Fruit fly (Drosophila melanogaster) whole organism, adult: ENCODE measurements around the gene CG10237.

Source experiments
- CG12768 ChIP-seq: fragments of 200-800 bp; sonication (Bioruptor generic); optimal IDR thresholded peaks from 2 replicates; lab custom pipeline; 2017; ENCODE audit warnings: missing biosample characterization, missing genetic modification characterization, mild to moderate bottlenecking, moderate library complexity, missing genetic modification reagents
- CG1620 ChIP-seq: fragments of 200-800 bp; sonication (Bioruptor generic); optimal IDR thresholded peaks from 2 replicates; lab custom pipeline; 2016; ENCODE audit warnings: missing biosample characterization, missing genetic modification characterization
- CG33017 ChIP-seq: fragments of 200-800 bp; sonication (Bioruptor generic); optimal IDR thresholded peaks from 2 replicates; lab custom pipeline; 2018; ENCODE audit warnings: missing biosample characterization, mild to moderate bottlenecking, missing genetic modification characterization, moderate library complexity
- CG5204 ChIP-seq: fragments of 200-800 bp; sonication (Bioruptor generic); optimal IDR thresholded peaks from 2 replicates; lab custom pipeline; 2016; ENCODE audit warnings: missing biosample characterization, missing genetic modification characterization
- CG7045 ChIP-seq: fragments of 200-800 bp; sonication (Bioruptor generic); optimal IDR thresholded peaks from 2 replicates; lab custom pipeline; 2017; ENCODE audit warnings: missing biosample characterization, mild to moderate bottlenecking, missing genetic modification characterization
- CG7101 ChIP-seq: fragments of 200-800 bp; sonication (Bioruptor generic); optimal IDR thresholded peaks from 2 replicates; lab custom pipeline; 2018; ENCODE audit warnings: missing biosample characterization, mild to moderate bottlenecking, missing genetic modification characterization, moderate library complexity
- Hr96 ChIP-seq: fragments of 200-800 bp; sonication (Bioruptor generic); optimal IDR thresholded peaks from 2 replicates; lab custom pipeline; 2016; ENCODE audit warnings: missing biosample characterization, missing genetic modification characterization
- Mnt ChIP-seq: fragments of 200-800 bp; sonication (Bioruptor generic); optimal IDR thresholded peaks from 2 replicates; lab custom pipeline; 2016; ENCODE audit warnings: missing biosample characterization, mild to moderate bottlenecking, missing genetic modification characterization
- bab1 ChIP-seq: fragments of 200-800 bp; sonication (Bioruptor generic); optimal IDR thresholded peaks from 3 replicates; lab custom pipeline; 2019; ENCODE audit warnings: missing biosample characterization, mild to moderate bottlenecking, missing genetic modification characterization, moderate library complexity
- kay ChIP-seq: fragments of 200-800 bp; sonication (Bioruptor generic); peaks from one replicate; lab custom pipeline; 2016; ENCODE audit warnings: missing biosample characterization, missing genetic modification characterization, borderline replicate concordance
- ovo ChIP-seq: fragments of 200-800 bp; sonication (Bioruptor generic); optimal IDR thresholded peaks from 2 replicates; lab custom pipeline; 2016; ENCODE audit warnings: missing biosample characterization, missing genetic modification characterization
- pad ChIP-seq: fragments of 200-800 bp; sonication (Bioruptor generic); optimal IDR thresholded peaks from 3 replicates; lab custom pipeline; 2017; ENCODE audit warnings: missing biosample characterization, missing genetic modification characterization, mild to moderate bottlenecking, moderate library complexity, missing genetic modification reagents
- toe ChIP-seq: fragments of 200-800 bp; sonication (Bioruptor generic); optimal IDR thresholded peaks from 2 replicates; lab custom pipeline; 2016; ENCODE audit warnings: missing biosample characterization, missing genetic modification characterization

DNA sequence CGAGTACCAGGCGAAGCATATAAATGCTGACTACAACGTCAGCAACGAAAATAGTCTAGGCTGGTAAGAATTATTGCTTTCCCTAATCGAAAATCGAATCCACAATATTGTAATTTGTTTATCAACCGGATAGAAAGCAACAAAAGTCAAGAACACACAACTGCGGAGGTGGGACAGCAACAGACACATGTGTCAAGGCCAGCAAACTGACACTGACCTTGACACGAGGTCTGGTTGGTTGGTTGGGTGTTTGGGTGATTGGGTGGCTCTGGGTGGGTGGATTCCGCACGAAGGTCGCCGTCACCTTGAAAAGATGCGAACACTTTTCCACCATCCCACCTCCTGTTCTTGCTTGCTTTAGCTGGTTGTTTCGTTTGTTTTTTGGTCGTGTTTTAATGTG, 39.9 kb downstream of the CG10237 start:
- TF ChIP-seq CG12768: no peak
- TF ChIP-seq Hr96 (GFP tag; lab: Kevin White, UChicago): no peak
- TF ChIP-seq toe (GFP tag; lab: Kevin White, UChicago): no peak
- no peak for TF ChIP-seq Mnt (GFP tag; lab: Kevin White, UChicago)
- TF ChIP-seq bab1 (GFP tag; lab: Kevin White, UChicago): no peak
- no peak for TF ChIP-seq CG7045
- no peak for TF ChIP-seq CG1620 (GFP tag; lab: Kevin White, UChicago)
- TF ChIP-seq ovo (GFP tag; lab: Kevin White, UChicago): no peak
- TF ChIP-seq kay (GFP tag; lab: Kevin White, UChicago): no peak
- TF ChIP-seq CG5204 (GFP tag; lab: Kevin White, UChicago): no peak
- no peak for TF ChIP-seq CG7101
- TF ChIP-seq CG33017 (tag; lab: Kevin White, UChicago): no peak
- TF ChIP-seq pad (GFP tag; lab: Kevin White, UChicago): no peak
